Worm (Caenorhabditis elegans) whole organism, L2 larva: ENCODE measurements around the gene F55B11.6.

Source experiments
- lin-13 ChIP-seq: fragments of 150-350 bp; optimal IDR thresholded peaks from 2 replicates; lab custom pipeline; 2014; ENCODE audit warnings: missing biosample characterization, missing genetic modification reagents, missing genetic modification characterization
- nhr-11 ChIP-seq: fragments of 150-350 bp; optimal IDR thresholded peaks from 2 replicates; lab custom pipeline; 2014; ENCODE audit warnings: missing biosample characterization, missing genetic modification characterization
- nhr-25 ChIP-seq: fragments of 150-350 bp; sonication (generic microtip); optimal IDR thresholded peaks from 3 replicates; lab custom pipeline; 2014; ENCODE audit warnings: missing biosample characterization, missing genetic modification characterization
- unc-62 ChIP-seq: fragments of 150-350 bp; optimal IDR thresholded peaks from 2 replicates; lab custom pipeline; 2014; ENCODE audit warnings: missing biosample characterization, missing genetic modification reagents, missing genetic modification characterization

DNA sequence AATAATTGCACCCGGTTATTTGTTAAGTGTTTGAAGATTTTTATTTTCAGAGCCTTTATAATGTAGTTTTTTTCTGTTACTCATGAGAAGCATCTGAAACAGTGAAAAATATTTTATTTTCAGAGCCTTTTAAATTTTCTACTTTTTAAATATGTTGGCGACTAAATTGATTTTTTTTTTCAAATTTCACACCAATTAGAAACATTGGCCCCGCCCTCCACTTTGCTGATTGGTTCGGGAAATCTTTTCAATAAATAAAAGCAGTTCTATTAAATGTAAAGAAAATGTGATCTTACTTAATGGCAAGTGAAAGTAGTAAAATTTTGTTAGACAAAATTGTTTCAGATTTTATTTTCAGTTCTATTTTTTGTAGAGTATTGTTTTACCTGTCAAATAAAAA, 20.4 kb upstream of the F55B11.6 start:
- no peak for TF ChIP-seq lin-13
- TF ChIP-seq nhr-11 (tag; lab: Kevin White, UChicago), result no peak
- no peak for TF ChIP-seq nhr-25 (tag; lab: Kevin White, UChicago)
- TF ChIP-seq unc-62 (GFP tag; lab: Kevin White, UChicago), result no peak
